Worm (Caenorhabditis elegans): ENCODE data around the gene C56E6.7.

ce11 chrII:6476655-6477054, 39.7 kb upstream of the C56E6.7 start, which contains the start of gene T28D9.4:
- TF ChIP-seq unc-62 (GFP tag; optimal IDR thresholded peaks at IDR 0.05) (no peak), ama-1 (optimal IDR thresholded peaks at IDR 0.05) (no peak)

Measured in whole organism, L3 larva.